Fruit fly (Drosophila melanogaster) whole organism, embryonic: ENCODE measurements around the gene Cby.
A peak's percentile ranks its signal among the peaks of the same experiment; 100 is the strongest.

ENCODE experiments used
- CG1024 ChIP-seq: fragments of 200-800 bp; sonication (Bioruptor generic); IDR thresholded peaks from 2 replicates; pipeline ENCODE4 v1.3.6; 2022; ENCODE audit warnings: missing biosample characterization, missing genetic modification characterization
- CG10267 ChIP-seq: fragments of 200-800 bp; sonication (Bioruptor generic); optimal IDR thresholded peaks from 2 replicates; lab custom pipeline; 2018; ENCODE audit warnings: missing biosample characterization, mild to moderate bottlenecking, missing genetic modification characterization, moderate library complexity
- CG10321 ChIP-seq: fragments of 200-800 bp; sonication (Bioruptor generic); IDR thresholded peaks from 2 replicates; pipeline ENCODE4 v1.3.6; 2022; ENCODE audit warnings: missing biosample characterization, missing genetic modification characterization
- CG11456 ChIP-seq: fragments of 200-800 bp; sonication (Bioruptor generic); IDR thresholded peaks from 3 replicates; pipeline ENCODE4 v1.3.6; 2022; ENCODE audit warnings: missing biosample characterization, missing genetic modification characterization
- CG13624 ChIP-seq: fragments of 200-800 bp; sonication (Bioruptor generic); optimal IDR thresholded peaks from 2 replicates; lab custom pipeline; 2016; ENCODE audit warnings: missing biosample characterization, missing genetic modification characterization
- CG14014 ChIP-seq: fragments of 200-800 bp; sonication (Bioruptor generic); IDR thresholded peaks from 2 replicates; pipeline ENCODE4 v1.3.6; 2022; ENCODE audit warnings: missing biosample characterization, missing genetic modification characterization
- CG14441 ChIP-seq: fragments of 200-800 bp; sonication (Bioruptor generic); IDR thresholded peaks from 2 replicates; pipeline ENCODE4 v1.3.6; 2022; ENCODE audit warnings: missing biosample characterization, missing genetic modification characterization
- CG14667 ChIP-seq: fragments of 200-800 bp; sonication (Bioruptor generic); IDR thresholded peaks from 2 replicates; pipeline ENCODE4 v1.3.6; 2022; ENCODE audit warnings: missing biosample characterization, missing genetic modification characterization
- CG15011 ChIP-seq: fragments of 200-800 bp; sonication (Bioruptor generic); optimal IDR thresholded peaks from 3 replicates; lab custom pipeline; 2018; ENCODE audit warnings: missing biosample characterization, mild to moderate bottlenecking, missing genetic modification characterization
- CG15601 ChIP-seq: fragments of 200-800 bp; sonication (Bioruptor generic); optimal IDR thresholded peaks from 3 replicates; lab custom pipeline; 2019; ENCODE audit warnings: missing biosample characterization, mild to moderate bottlenecking, missing genetic modification characterization, moderate library complexity
- CG17361 ChIP-seq: fragments of 200-800 bp; sonication (Bioruptor generic); IDR thresholded peaks from 3 replicates; pipeline ENCODE4 v1.3.6; 2022; ENCODE audit warnings: missing biosample characterization, missing genetic modification characterization
- CG3838 ChIP-seq: fragments of 200-800 bp; sonication (Bioruptor generic); optimal IDR thresholded peaks from 3 replicates; lab custom pipeline; 2016; ENCODE audit warnings: missing biosample characterization, missing genetic modification characterization
- CG4282 ChIP-seq: fragments of 200-800 bp; sonication (Bioruptor generic); optimal IDR thresholded peaks from 2 replicates; lab custom pipeline; 2016; ENCODE audit warnings: missing biosample characterization, missing genetic modification characterization
- CG4360 ChIP-seq: fragments of 200-800 bp; sonication (Bioruptor generic); IDR thresholded peaks from 2 replicates; pipeline ENCODE4 v1.3.6; 2022; ENCODE audit warnings: missing biosample characterization, missing genetic modification characterization
- CG43689 ChIP-seq: fragments of 200-800 bp; sonication (Bioruptor generic); IDR thresholded peaks from 2 replicates; pipeline ENCODE4 v1.3.6; 2022; ENCODE audit warnings: missing biosample characterization, missing genetic modification characterization
- CG4424 ChIP-seq: fragments of 200-800 bp; sonication (Bioruptor generic); optimal IDR thresholded peaks from 3 replicates; lab custom pipeline; 2016; ENCODE audit warnings: missing biosample characterization, missing genetic modification characterization
- CG6791 ChIP-seq: fragments of 200-800 bp; sonication (Bioruptor generic); IDR thresholded peaks from 3 replicates; pipeline ENCODE4 v1.3.6; 2022; ENCODE audit warnings: missing biosample characterization, missing genetic modification characterization; ENCODE audit not compliant: partially characterized antibody
- CG7963 ChIP-seq: fragments of 200-800 bp; sonication (Bioruptor generic); IDR thresholded peaks from 3 replicates; pipeline ENCODE4 v1.3.6; 2022; ENCODE audit warnings: missing biosample characterization, missing genetic modification characterization; ENCODE audit not compliant: partially characterized antibody
- Dfd ChIP-seq, 2 experiments: fragments of >200 bp; optimal IDR thresholded peaks; 2 replicates each; lab custom pipeline; 2017; ENCODE audit warnings: missing biosample characterization in 2 of 2, missing genetic modification characterization in 2 of 2
- Fer3 ChIP-seq: fragments of 200-800 bp; sonication (Bioruptor generic); optimal IDR thresholded peaks from 2 replicates; lab custom pipeline; 2018; ENCODE audit warnings: missing biosample characterization, mild to moderate bottlenecking, missing genetic modification characterization, moderate library complexity
- Hmx ChIP-seq: fragments of 200-800 bp; sonication (Bioruptor generic); optimal IDR thresholded peaks from 2 replicates; lab custom pipeline; 2016; ENCODE audit warnings: missing biosample characterization, missing genetic modification characterization
- Max ChIP-seq: fragments of 200-800 bp; sonication (Bioruptor generic); optimal IDR thresholded peaks from 2 replicates; lab custom pipeline; 2016; ENCODE audit warnings: missing biosample characterization, mild to moderate bottlenecking, missing genetic modification characterization
- NC2β ChIP-seq: fragments of 200-800 bp; sonication (Bioruptor generic); optimal IDR thresholded peaks from 2 replicates; lab custom pipeline; 2016; ENCODE audit warnings: missing biosample characterization, missing genetic modification characterization
- NK7.1 ChIP-seq: fragments of 200-800 bp; sonication (Bioruptor generic); optimal IDR thresholded peaks from 3 replicates; lab custom pipeline; 2016; ENCODE audit warnings: missing biosample characterization, missing genetic modification characterization
- NfI ChIP-seq: fragments of 200-800 bp; sonication (Bioruptor generic); optimal IDR thresholded peaks from 3 replicates; lab custom pipeline; 2018; ENCODE audit warnings: missing biosample characterization, mild to moderate bottlenecking, missing genetic modification characterization, moderate library complexity
- Sry-δ ChIP-seq: fragments of 200-800 bp; sonication (Bioruptor generic); optimal IDR thresholded peaks from 2 replicates; lab custom pipeline; 2016; ENCODE audit warnings: missing biosample characterization, missing genetic modification characterization
- ab ChIP-seq: fragments of 200-800 bp; sonication (Bioruptor generic); optimal IDR thresholded peaks from 2 replicates; lab custom pipeline; 2016; ENCODE audit warnings: missing biosample characterization, missing genetic modification characterization
- bigmax ChIP-seq: fragments of 200-800 bp; sonication (Bioruptor generic); optimal IDR thresholded peaks from 2 replicates; lab custom pipeline; 2018; ENCODE audit warnings: missing biosample characterization, mild to moderate bottlenecking, missing genetic modification characterization
- bowl ChIP-seq: fragments of 200-800 bp; sonication (Bioruptor generic); IDR thresholded peaks from 2 replicates; pipeline ENCODE4 v1.3.6; 2022; ENCODE audit warnings: missing biosample characterization, missing genetic modification characterization
- br ChIP-seq: fragments of >200 bp; optimal IDR thresholded peaks from 2 replicates; lab custom pipeline; 2017
- btn ChIP-seq: fragments of 200-800 bp; sonication (Bioruptor generic); optimal IDR thresholded peaks from 2 replicates; lab custom pipeline; 2016; ENCODE audit warnings: missing biosample characterization, missing genetic modification characterization
- chinmo ChIP-seq: fragments of 200-800 bp; sonication (Bioruptor generic); IDR thresholded peaks from 4 replicates; pipeline ENCODE4 v1.3.6; 2022; ENCODE audit warnings: missing biosample characterization, missing genetic modification characterization; ENCODE audit not compliant: partially characterized antibody
- dm ChIP-seq: fragments of 200-800 bp; sonication (Bioruptor generic); optimal IDR thresholded peaks from 3 replicates; lab custom pipeline; 2016; ENCODE audit warnings: missing biosample characterization, missing genetic modification characterization
- dmrt11E ChIP-seq: fragments of 200-800 bp; sonication (Bioruptor generic); optimal IDR thresholded peaks from 3 replicates; lab custom pipeline; 2018; ENCODE audit warnings: missing biosample characterization, mild to moderate bottlenecking, missing genetic modification characterization, moderate library complexity
- gce ChIP-seq: fragments of 200-800 bp; sonication (Bioruptor generic); IDR thresholded peaks from 3 replicates; pipeline ENCODE4 v1.3.6; 2022; ENCODE audit warnings: missing biosample characterization, missing genetic modification characterization
- gcm ChIP-seq: fragments of 200-800 bp; sonication (Bioruptor generic); optimal IDR thresholded peaks from 2 replicates; lab custom pipeline; 2019; ENCODE audit warnings: missing biosample characterization, mild to moderate bottlenecking, missing genetic modification characterization, moderate library complexity
- ken ChIP-seq: fragments of 200-800 bp; sonication (Bioruptor generic); IDR thresholded peaks from 3 replicates; pipeline ENCODE4 v1.3.6; 2022; ENCODE audit warnings: missing biosample characterization, missing genetic modification characterization
- knrl ChIP-seq: fragments of 200-800 bp; sonication (Bioruptor generic); IDR thresholded peaks from 3 replicates; pipeline ENCODE4 v1.3.6; 2022; ENCODE audit warnings: missing biosample characterization, missing genetic modification characterization; ENCODE audit not compliant: partially characterized antibody
- nerfin-2 ChIP-seq: fragments of 200-800 bp; sonication (Bioruptor generic); IDR thresholded peaks from 2 replicates; pipeline ENCODE4 v1.3.6; 2022; ENCODE audit warnings: missing biosample characterization, missing genetic modification characterization; ENCODE audit not compliant: partially characterized antibody
- odd ChIP-seq: fragments of 200-800 bp; sonication (Bioruptor generic); optimal IDR thresholded peaks from 2 replicates; lab custom pipeline; 2017; ENCODE audit warnings: missing biosample characterization, mild to moderate bottlenecking, missing genetic modification characterization
- pho ChIP-seq: fragments of 200-800 bp; sonication (Bioruptor generic); optimal IDR thresholded peaks from 2 replicates; lab custom pipeline; 2016; ENCODE audit warnings: missing biosample characterization, missing genetic modification characterization
- prd ChIP-seq, 3 experiments: fragments of >200 bp in 2 of 3; fragments of 200-800 bp in 1 of 3; sonication (Bioruptor generic) in 1 of 3; optimal IDR thresholded peaks in 2 of 3; IDR thresholded peaks in 1 of 3; 2 replicates in 2 of 3; 3 replicates in 1 of 3; pipeline versions ENCODE4 v1.3.6 to Lab custom; 2017 to 2022; ENCODE audit warnings: missing biosample characterization in 1 of 3, missing genetic modification characterization in 1 of 3
- scrt ChIP-seq: fragments of 200-800 bp; sonication (Bioruptor generic); optimal IDR thresholded peaks from 2 replicates; lab custom pipeline; 2018; ENCODE audit warnings: missing biosample characterization, mild to moderate bottlenecking, missing genetic modification characterization, moderate library complexity
- sima ChIP-seq: fragments of 200-800 bp; sonication (Bioruptor generic); optimal IDR thresholded peaks from 2 replicates; lab custom pipeline; 2016; ENCODE audit warnings: missing biosample characterization, missing genetic modification characterization
- sr ChIP-seq: fragments of 200-800 bp; sonication (Bioruptor generic); IDR thresholded peaks from 3 replicates; pipeline ENCODE4 v1.3.6; 2022; ENCODE audit warnings: missing biosample characterization, missing genetic modification characterization
- sug ChIP-seq: fragments of 200-800 bp; optimal IDR thresholded peaks from 2 replicates; lab custom pipeline; 2019; ENCODE audit warnings: missing biosample characterization, mild to moderate bottlenecking, missing genetic modification characterization, moderate library complexity
- tll ChIP-seq, 2 experiments: fragments of 200-800 bp in 1 of 2; fragments of >200 bp in 1 of 2; sonication (Bioruptor generic) in 1 of 2; optimal IDR thresholded peaks; 2 replicates each; lab custom pipeline; 2017 to 2019; ENCODE audit warnings: missing biosample characterization in 2 of 2, missing genetic modification characterization in 2 of 2, mild to moderate bottlenecking in 1 of 2, moderate library complexity in 1 of 2
- trh ChIP-seq: fragments of 200-800 bp; sonication (Bioruptor generic); optimal IDR thresholded peaks from 2 replicates; lab custom pipeline; 2016; ENCODE audit warnings: missing biosample characterization, missing genetic modification characterization
- wor ChIP-seq: fragments of 200-800 bp; sonication (Bioruptor generic); IDR thresholded peaks from 2 replicates; pipeline ENCODE4 v1.3.6; 2022; ENCODE audit warnings: missing biosample characterization, missing genetic modification characterization

Cby gene

DNA sequence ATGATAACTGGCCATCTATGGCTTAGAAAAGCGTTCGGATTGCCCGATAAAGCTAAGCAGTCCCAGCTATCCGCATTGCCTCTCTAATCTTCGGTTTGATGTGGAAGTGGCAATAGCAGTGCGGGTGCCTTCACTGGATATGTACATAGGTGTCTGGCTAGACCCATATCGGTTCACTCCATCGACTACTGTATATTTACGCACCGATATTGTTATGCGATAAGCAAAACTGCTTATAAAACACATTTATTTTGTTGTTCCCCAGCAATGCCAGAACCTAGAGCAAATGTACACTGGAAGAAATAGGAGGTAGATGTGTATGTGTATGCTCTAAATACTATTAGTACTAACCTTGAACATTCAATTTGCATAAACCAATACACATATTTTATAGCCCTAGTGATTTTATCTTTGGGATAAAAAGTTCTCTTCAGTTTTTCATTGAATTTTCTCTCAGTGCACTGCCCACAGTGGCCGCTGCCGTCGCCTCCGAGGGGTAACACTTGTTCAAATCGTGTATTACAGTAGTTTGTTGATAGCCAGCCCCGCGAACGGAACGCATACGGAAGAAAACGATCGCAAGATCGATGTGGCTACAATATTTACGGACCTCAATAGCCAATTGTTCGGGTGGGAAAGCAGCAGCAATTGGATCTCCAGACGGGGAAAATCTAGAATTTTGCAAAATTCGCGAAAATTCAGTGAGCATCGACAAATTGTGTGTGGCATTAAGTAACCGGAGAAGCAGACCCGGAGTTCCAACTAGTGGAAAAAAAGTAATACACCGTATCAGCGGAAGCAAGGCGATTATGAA, 2.6 kb downstream of the Cby start, which contains the start of gene CG31431 (continued):
- TF ChIP-seq pho (peak; percentile 97), CG1024 (GFP tag; lab: Robert Waterston, UW) (peak; percentile 88), CG3838 (GFP tag; lab: Kevin White, UChicago) (peak; percentile 90), trh (GFP tag; lab: Kevin White, UChicago) (peak; percentile 87), CG43689 (peak; percentile 95), scrt (GFP tag; lab: Kevin White, UChicago) (peak; percentile 95), sug (tag; lab: Kevin White, UChicago) (peak; percentile 96), CG15011 (GFP tag; lab: Kevin White, UChicago) (peak; percentile 96), gcm (GFP tag; lab: Kevin White, UChicago) (peak; percentile 95), bigmax (GFP tag; lab: Kevin White, UChicago) (peak; percentile 55), CG10321 (peak; percentile 71), ken (GFP tag; lab: Robert Waterston, UW) (peak; percentile 95), br (no peak), dmrt11E (tag; lab: Kevin White, UChicago) (peak; percentile 94), CG17361 (peak; percentile 97), CG4282 (GFP tag; lab: Kevin White, UChicago) (peak; percentile 92), dm (peak; percentile 91), tll (GFP tag; optimal IDR thresholded peaks at IDR 0.05; lab: Kevin White, UChicago) (peak in 1 of 2 experiments; percentile 72), wor (GFP tag; lab: Robert Waterston, UW) (peak; percentile 90), sima (peak; percentile 94), ab (GFP tag; lab: Kevin White, UChicago) (peak; percentile 94), Dfd (GFP tag; optimal IDR thresholded peaks at IDR 0.05; lab: Kevin White, UChicago) (no peak), NfI (peak; percentile 96), CG14667 (GFP tag; lab: Robert Waterston, UW) (peak; percentile 96), Fer3 (peak; percentile 98), Max (peak; percentile 94), btn (GFP tag; lab: Kevin White, UChicago) (peak; percentile 91), odd (peak; percentile 90), CG6791 (GFP tag; lab: Robert Waterston, UW) (no peak), CG4424 (peak; percentile 96), CG14441 (GFP tag; lab: Robert Waterston, UW) (peak; percentile 97), Hmx (peak; percentile 92), CG13624 (peak; percentile 98), Sry-δ (peak; percentile 78), CG14014 (GFP tag; lab: Robert Waterston, UW) (peak; percentile 98), prd (optimal IDR thresholded peaks at IDR 0.05; lab: Kevin White, UChicago) (no peak), prd (GFP tag; IDR thresholded peaks at IDR 0.05; lab: Robert Waterston, UW) (peak; percentile 98), gce (peak; percentile 95), bowl (peak; percentile 92), NC2β (peak; percentile 97), chinmo (0 out of 4 replicates have a peak, but pooled peaks have one; percentile 17), CG4360 (GFP tag; lab: Robert Waterston, UW) (peak; percentile 81), nerfin-2 (GFP tag; lab: Robert Waterston, UW) (no peak), sr (GFP tag; lab: Robert Waterston, UW) (peak; percentile 88), NK7.1 (GFP tag; lab: Kevin White, UChicago) (peak; percentile 97), CG7963 (GFP tag; lab: Robert Waterston, UW) (no peak), knrl (GFP tag; lab: Robert Waterston, UW) (no peak), CG11456 (peak; percentile 98), CG10267 (tag; lab: Kevin White, UChicago) (peak; percentile 91), CG15601 (tag; lab: Kevin White, UChicago) (peak; percentile 90)
